Fruit fly (Drosophila melanogaster) whole organism, adult: ENCODE results near the gene CG31937.

ENCODE experiments used
- CG11617 ChIP-seq: fragments of 200-800 bp; sonication (Bioruptor generic); optimal IDR thresholded peaks from 2 replicates; lab custom pipeline; 2017; ENCODE audit warnings: mild to moderate bottlenecking, missing biosample characterization, missing genetic modification reagents, missing genetic modification characterization
- CG12768 ChIP-seq: fragments of 200-800 bp; sonication (Bioruptor generic); optimal IDR thresholded peaks from 2 replicates; lab custom pipeline; 2017; ENCODE audit warnings: missing biosample characterization, missing genetic modification characterization, mild to moderate bottlenecking, moderate library complexity, missing genetic modification reagents
- CG14711 ChIP-seq: fragments of 200-800 bp; sonication (Bioruptor generic); optimal IDR thresholded peaks from 2 replicates; lab custom pipeline; 2018; ENCODE audit warnings: missing biosample characterization, mild to moderate bottlenecking, missing genetic modification characterization, moderate library complexity
- CG1620 ChIP-seq: fragments of 200-800 bp; sonication (Bioruptor generic); optimal IDR thresholded peaks from 2 replicates; lab custom pipeline; 2016; ENCODE audit warnings: missing biosample characterization, missing genetic modification characterization
- CG33017 ChIP-seq: fragments of 200-800 bp; sonication (Bioruptor generic); optimal IDR thresholded peaks from 2 replicates; lab custom pipeline; 2018; ENCODE audit warnings: missing biosample characterization, mild to moderate bottlenecking, missing genetic modification characterization, moderate library complexity
- CG5204 ChIP-seq: fragments of 200-800 bp; sonication (Bioruptor generic); optimal IDR thresholded peaks from 2 replicates; lab custom pipeline; 2016; ENCODE audit warnings: missing biosample characterization, missing genetic modification characterization
- CG7045 ChIP-seq: fragments of 200-800 bp; sonication (Bioruptor generic); optimal IDR thresholded peaks from 2 replicates; lab custom pipeline; 2017; ENCODE audit warnings: missing biosample characterization, mild to moderate bottlenecking, missing genetic modification characterization
- CG7101 ChIP-seq: fragments of 200-800 bp; sonication (Bioruptor generic); optimal IDR thresholded peaks from 2 replicates; lab custom pipeline; 2018; ENCODE audit warnings: missing biosample characterization, mild to moderate bottlenecking, missing genetic modification characterization, moderate library complexity
- Clk ChIP-seq: fragments of 200-800 bp; sonication (Bioruptor generic); optimal IDR thresholded peaks from 2 replicates; lab custom pipeline; 2017; ENCODE audit warnings: missing biosample characterization, missing genetic modification characterization
- Crg-1 ChIP-seq: fragments of 200-800 bp; sonication (Bioruptor generic); optimal IDR thresholded peaks from 2 replicates; lab custom pipeline; 2016; ENCODE audit warnings: missing biosample characterization, missing genetic modification characterization
- Hr96 ChIP-seq: fragments of 200-800 bp; sonication (Bioruptor generic); optimal IDR thresholded peaks from 2 replicates; lab custom pipeline; 2016; ENCODE audit warnings: missing biosample characterization, missing genetic modification characterization
- Mnt ChIP-seq: fragments of 200-800 bp; sonication (Bioruptor generic); optimal IDR thresholded peaks from 2 replicates; lab custom pipeline; 2016; ENCODE audit warnings: missing biosample characterization, mild to moderate bottlenecking, missing genetic modification characterization
- bab1 ChIP-seq: fragments of 200-800 bp; sonication (Bioruptor generic); optimal IDR thresholded peaks from 3 replicates; lab custom pipeline; 2019; ENCODE audit warnings: missing biosample characterization, mild to moderate bottlenecking, missing genetic modification characterization, moderate library complexity
- cic ChIP-seq: fragments of 200-800 bp; sonication (Bioruptor generic); optimal IDR thresholded peaks from 2 replicates; lab custom pipeline; 2017; ENCODE audit warnings: missing biosample characterization, mild to moderate bottlenecking, missing genetic modification characterization, moderate library complexity
- cnc ChIP-seq, 2 experiments: fragments of >200 bp; optimal IDR thresholded peaks; 2 replicates each; lab custom pipeline; 2017
- kay ChIP-seq: fragments of 200-800 bp; sonication (Bioruptor generic); peaks from one replicate; lab custom pipeline; 2016; ENCODE audit warnings: missing biosample characterization, missing genetic modification characterization, borderline replicate concordance
- ovo ChIP-seq: fragments of 200-800 bp; sonication (Bioruptor generic); optimal IDR thresholded peaks from 2 replicates; lab custom pipeline; 2016; ENCODE audit warnings: missing biosample characterization, missing genetic modification characterization
- pad ChIP-seq: fragments of 200-800 bp; sonication (Bioruptor generic); optimal IDR thresholded peaks from 3 replicates; lab custom pipeline; 2017; ENCODE audit warnings: missing biosample characterization, missing genetic modification characterization, mild to moderate bottlenecking, moderate library complexity, missing genetic modification reagents
- tj ChIP-seq: fragments of 200-800 bp; sonication (Bioruptor generic); optimal IDR thresholded peaks from 3 replicates; lab custom pipeline; 2017; ENCODE audit warnings: missing biosample characterization, mild to moderate bottlenecking, missing genetic modification characterization, moderate library complexity
- toe ChIP-seq: fragments of 200-800 bp; sonication (Bioruptor generic); optimal IDR thresholded peaks from 2 replicates; lab custom pipeline; 2016; ENCODE audit warnings: missing biosample characterization, missing genetic modification characterization

CG31937 gene

dm6 chr2L:1737057-1737581, 7.4 kb downstream of the CG31937 start:
- TF ChIP-seq kay (GFP tag; lab: Kevin White, UChicago) (no peak), toe (GFP tag; lab: Kevin White, UChicago) (no peak), CG12768 (GFP tag; lab: Kevin White, UChicago) (no peak), CG14711 (tag; lab: Kevin White, UChicago) (peak; percentile 67), pad (GFP tag; lab: Kevin White, UChicago) (peak; percentile 57), Mnt (GFP tag; lab: Kevin White, UChicago) (peak; percentile 70), CG7045 (GFP tag; lab: Kevin White, UChicago) (no peak), bab1 (GFP tag; lab: Kevin White, UChicago) (peak; percentile 71), CG7101 (tag; lab: Kevin White, UChicago) (peak; percentile 50), tj (GFP tag; lab: Kevin White, UChicago) (peak; percentile 35), Clk (no peak), CG33017 (tag; lab: Kevin White, UChicago) (peak; percentile 10), Hr96 (GFP tag; lab: Kevin White, UChicago) (peak; percentile 26), CG1620 (GFP tag; lab: Kevin White, UChicago) (no peak), cic (GFP tag; lab: Kevin White, UChicago) (no peak), cnc (optimal IDR thresholded peaks at IDR 0.05; lab: Kevin White, UChicago) (no peak), CG11617 (GFP tag; lab: Kevin White, UChicago) (no peak), ovo (no peak), Crg-1 (GFP tag; lab: Kevin White, UChicago) (no peak), CG5204 (GFP tag; lab: Kevin White, UChicago) (peak; percentile 21)

- no peak for TF ChIP-seq CG7101 (tag; lab: Kevin White, UChicago)
- no peak for TF ChIP-seq CG5204 (GFP tag; lab: Kevin White, UChicago)
- no peak for TF ChIP-seq CG11617 (GFP tag; lab: Kevin White, UChicago)
- no peak for TF ChIP-seq bab1 (GFP tag; lab: Kevin White, UChicago)
- TF ChIP-seq ovo, result no peak
- TF ChIP-seq tj (GFP tag; lab: Kevin White, UChicago), result no peak
- TF ChIP-seq Hr96 (GFP tag; lab: Kevin White, UChicago), result no peak
- TF ChIP-seq CG1620 (GFP tag; lab: Kevin White, UChicago), result no peak
- no peak for TF ChIP-seq CG14711 (tag; lab: Kevin White, UChicago)
- no peak for TF ChIP-seq Clk
Measured at dm6 chr2L:1738054-1738453, 8.4 kb downstream of the CG31937 start.

dm6 chr2L:1740095-1740494, 10.4 kb downstream of the CG31937 start:
- TF ChIP-seq Mnt (GFP tag; lab: Kevin White, UChicago) (no peak), cic (GFP tag; lab: Kevin White, UChicago) (no peak), CG12768 (GFP tag; lab: Kevin White, UChicago) (no peak), cnc (optimal IDR thresholded peaks at IDR 0.05; lab: Kevin White, UChicago) (no peak), ovo (no peak), CG7045 (GFP tag; lab: Kevin White, UChicago) (no peak)

dm6 chr2L:1743800-1744199, 14.1 kb downstream of the CG31937 start:
- TF ChIP-seq kay (GFP tag; lab: Kevin White, UChicago) (peak; percentile 66), CG12768 (GFP tag; lab: Kevin White, UChicago) (no peak)

dm6 chr2L:1748410-1748809, 18.7 kb downstream of the CG31937 start:
- no peak for TF ChIP-seq Crg-1 (GFP tag; lab: Kevin White, UChicago)
- TF ChIP-seq cnc (optimal IDR thresholded peaks at IDR 0.05; lab: Kevin White, UChicago), result no peak
- TF ChIP-seq Hr96 (GFP tag; lab: Kevin White, UChicago), result no peak
- no peak for TF ChIP-seq kay (GFP tag; lab: Kevin White, UChicago)
- TF ChIP-seq CG12768 (GFP tag; lab: Kevin White, UChicago), result no peak
- no peak for TF ChIP-seq CG1620 (GFP tag; lab: Kevin White, UChicago)
- no peak for TF ChIP-seq CG5204 (GFP tag; lab: Kevin White, UChicago)
- no peak for TF ChIP-seq CG7045 (GFP tag; lab: Kevin White, UChicago)
- no peak for TF ChIP-seq Mnt (GFP tag; lab: Kevin White, UChicago)
- no peak for TF ChIP-seq CG11617 (GFP tag; lab: Kevin White, UChicago)
- no peak for TF ChIP-seq pad (GFP tag; lab: Kevin White, UChicago)
- no peak for TF ChIP-seq Clk
- no peak for TF ChIP-seq bab1 (GFP tag; lab: Kevin White, UChicago)
- no peak for TF ChIP-seq toe (GFP tag; lab: Kevin White, UChicago)
- no peak for TF ChIP-seq tj (GFP tag; lab: Kevin White, UChicago)

dm6 chr2L:1751953-1752352, 22.3 kb downstream of the CG31937 start, which contains the start of the genes CG17712 and CG17648:
TSS of gene CG17712 (minus strand) at chr2L:1752122.
TSS of gene CG17648 (plus strand) at chr2L:1752308.
- TF ChIP-seq bab1 (GFP tag; lab: Kevin White, UChicago), result peak; percentile 23
- TF ChIP-seq CG11617 (GFP tag; lab: Kevin White, UChicago), result no peak

dm6 chr2L:1756351-1756750, 26.7 kb downstream of the CG31937 start, which contains the start of gene Gr22f:
TSS of gene Gr22f (minus strand) at chr2L:1756451.
- TF ChIP-seq bab1 (GFP tag; lab: Kevin White, UChicago), result no peak
- TF ChIP-seq CG33017 (tag; lab: Kevin White, UChicago), result no peak
- no peak for TF ChIP-seq toe (GFP tag; lab: Kevin White, UChicago)
- TF ChIP-seq pad (GFP tag; lab: Kevin White, UChicago), result no peak
- TF ChIP-seq Mnt (GFP tag; lab: Kevin White, UChicago), result no peak
- TF ChIP-seq kay (GFP tag; lab: Kevin White, UChicago), result no peak
- no peak for TF ChIP-seq CG12768 (GFP tag; lab: Kevin White, UChicago)
- TF ChIP-seq tj (GFP tag; lab: Kevin White, UChicago), result no peak
- no peak for TF ChIP-seq Hr96 (GFP tag; lab: Kevin White, UChicago)
- TF ChIP-seq CG1620 (GFP tag; lab: Kevin White, UChicago), result no peak
- TF ChIP-seq cnc (optimal IDR thresholded peaks at IDR 0.05; lab: Kevin White, UChicago), result no peak
- TF ChIP-seq ovo, result no peak
- TF ChIP-seq Clk, result no peak
- no peak for TF ChIP-seq cic (GFP tag; lab: Kevin White, UChicago)
- TF ChIP-seq CG5204 (GFP tag; lab: Kevin White, UChicago), result no peak
- TF ChIP-seq CG7045 (GFP tag; lab: Kevin White, UChicago), result no peak
- no peak for TF ChIP-seq Crg-1 (GFP tag; lab: Kevin White, UChicago)
- TF ChIP-seq CG14711 (tag; lab: Kevin White, UChicago), result no peak
